Fruit fly (Drosophila melanogaster): Measurements from ENCODE around the gene Ugt36A1.

Ugt36A1 gene

DNA sequence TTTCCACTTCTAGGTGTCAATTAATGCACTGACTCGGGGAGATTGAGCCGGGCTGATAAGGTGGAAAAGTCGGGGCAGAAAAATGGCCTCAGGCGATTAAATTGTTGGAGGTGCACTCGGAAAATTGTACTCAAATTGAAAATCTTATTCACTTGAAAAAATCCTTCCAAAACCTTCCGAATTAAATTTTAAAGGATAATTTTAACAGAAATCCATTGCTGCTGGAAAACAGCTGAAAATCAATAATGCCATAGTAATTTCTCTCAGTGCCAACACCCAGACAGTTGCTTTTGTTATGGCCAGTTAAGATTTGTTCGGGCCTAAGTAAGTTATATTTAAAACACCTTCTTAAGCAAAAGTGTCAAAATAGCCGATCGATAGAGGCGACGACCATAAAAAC, 18.1 kb upstream of the Ugt36A1 start (continued):
- TF ChIP-seq HLHmδ (GFP tag; optimal IDR thresholded peaks at IDR 0.05) (no peak), ab (GFP tag; optimal IDR thresholded peaks at IDR 0.05) (no peak), otp (GFP tag; IDR thresholded peaks at IDR 0.05) (peak; percentile 57; the same call in 1 of the 3 replicates), CG3163 (GFP tag; optimal IDR thresholded peaks at IDR 0.05) (no peak), mld (GFP tag; IDR thresholded peaks at IDR 0.05; ENCODE audit: partially characterized antibody) (no peak), Hr51 (GFP tag; optimal IDR thresholded peaks at IDR 0.05) (no peak), CG1602 (GFP tag; optimal IDR thresholded peaks at IDR 0.05) (peak; percentile 21), CG9727 (GFP tag; optimal IDR thresholded peaks at IDR 0.05) (peak; percentile 73), ac (GFP tag; optimal IDR thresholded peaks at IDR 0.05) (peak; percentile 45), CG4730 (GFP tag; IDR thresholded peaks at IDR 0.05) (no peak), Chrac-16 (GFP tag; optimal IDR thresholded peaks at IDR 0.05) (peak; percentile 32), CG9817 (tag; optimal IDR thresholded peaks at IDR 0.05) (no peak), Dref (GFP tag; IDR thresholded peaks at IDR 0.05) (no peak), CG17802 (tag; optimal IDR thresholded peaks at IDR 0.05) (no peak), Lhr (GFP tag; optimal IDR thresholded peaks at IDR 0.05) (no peak), Pdp1 (GFP tag; optimal IDR thresholded peaks at IDR 0.05) (peak; percentile 21 to 30), sug (tag; optimal IDR thresholded peaks at IDR 0.05) (no peak), CG9609 (GFP tag; optimal IDR thresholded peaks at IDR 0.05) (no peak), ase (GFP tag; IDR thresholded peaks at IDR 0.05) (no peak), CG34224 (GFP tag; IDR thresholded peaks at IDR 0.05; ENCODE audit: partially characterized antibody) (no peak), ewg (GFP tag; optimal IDR thresholded peaks at IDR 0.05) (no peak), Abd-B (GFP tag; optimal IDR thresholded peaks at IDR 0.05) (peak; percentile 5), az2 (GFP tag; optimal IDR thresholded peaks at IDR 0.05) (peak; percentile 39), Aef1 (GFP tag; IDR thresholded peaks at IDR 0.05) (no peak), CG2202 (tag; optimal IDR thresholded peaks at IDR 0.05) (peak; percentile 43), CG3838 (GFP tag; optimal IDR thresholded peaks at IDR 0.05) (no peak), Sin3A (optimal IDR thresholded peaks at IDR 0.05) (no peak), Hsf (GFP tag; optimal IDR thresholded peaks at IDR 0.05) (peak; percentile 37), Blimp-1 (GFP tag; optimal IDR thresholded peaks at IDR 0.05) (peak; percentile 22), unpg (GFP tag; optimal IDR thresholded peaks at IDR 0.05) (peak; percentile 51), grn (GFP tag; optimal IDR thresholded peaks at IDR 0.05) (peak; percentile 76), btn (GFP tag; optimal IDR thresholded peaks at IDR 0.05) (no peak), rib (GFP tag; IDR thresholded peaks at IDR 0.05) (no peak), CG12236 (GFP tag; optimal IDR thresholded peaks at IDR 0.05) (no peak), CG15073 (GFP tag; optimal IDR thresholded peaks at IDR 0.05) (no peak), Elba2 (GFP tag; optimal IDR thresholded peaks at IDR 0.05) (peak; percentile 4), GATAe (GFP tag; conservative IDR thresholded peaks at IDR 0.05) (no peak), Gsc (GFP tag; IDR thresholded peaks at IDR 0.05) (no peak), so (GFP tag; IDR thresholded peaks at IDR 0.05) (no peak), Adf1 (GFP tag; IDR thresholded peaks at IDR 0.05) (no peak), CG4820 (GFP tag; optimal IDR thresholded peaks at IDR 0.05) (peak; percentile 50), CG8765 (GFP tag; IDR thresholded peaks at IDR 0.05) (peak; percentile 70), pnt (GFP tag; optimal IDR thresholded peaks at IDR 0.05) (peak; percentile 37), usp (GFP tag; optimal IDR thresholded peaks at IDR 0.05) (no peak), tio (GFP tag; optimal IDR thresholded peaks at IDR 0.05) (no peak), vvl (GFP tag; IDR thresholded peaks at IDR 0.05) (peak; percentile 28; the same call in 1 of the 2 replicates), CG17912 (GFP tag; optimal IDR thresholded peaks at IDR 0.05) (no peak), odd (GFP tag; optimal IDR thresholded peaks at IDR 0.05) (peak; percentile 28), sob (GFP tag; IDR thresholded peaks at IDR 0.05) (0 out of 2 replicates have a peak, but pooled peaks have one; percentile 39), en (GFP tag; optimal IDR thresholded peaks at IDR 0.05) (no peak), abd-A (tag; optimal IDR thresholded peaks at IDR 0.05) (no peak), Sry-δ (GFP tag; optimal IDR thresholded peaks at IDR 0.05) (no peak)
